Worm (Caenorhabditis elegans) whole organism, young adult: ENCODE results near the gene vms-1.

Experiments used
- F37B4.10 ChIP-seq: fragments of 200-800 bp; sonication (Bioruptor generic); IDR thresholded peaks from 2 replicates; pipeline ENCODE4 v1.3.6; 2022; ENCODE audit warnings: missing genetic modification characterization, missing compliant biosample characterization
- F57A8.1 ChIP-seq: fragments of 200-800 bp; sonication (Bioruptor generic); optimal IDR thresholded peaks from 2 replicates; lab custom pipeline; 2018; ENCODE audit warnings: mild to moderate bottlenecking, missing genetic modification characterization, moderate library complexity, missing compliant biosample characterization
- dpff-1 ChIP-seq: sonication (generic microtip); optimal IDR thresholded peaks from 2 replicates; lab custom pipeline; 2017; ENCODE audit warnings: mild to moderate bottlenecking, missing genetic modification characterization, missing compliant biosample characterization
- dpl-1 ChIP-seq: fragments of 150-350 bp; optimal IDR thresholded peaks from 2 replicates; lab custom pipeline; 2014; ENCODE audit warnings: missing biosample characterization, missing genetic modification reagents, missing genetic modification characterization
- hrde-1 ChIP-seq: sonication (generic microtip); optimal IDR thresholded peaks from 2 replicates; lab custom pipeline; 2016; ENCODE audit warnings: missing genetic modification characterization, mild to moderate bottlenecking, missing compliant biosample characterization, moderate library complexity, missing genotype, missing genetic modification reagents, borderline replicate concordance

- TF ChIP-seq hrde-1 (tag; lab: Kevin White, UChicago), result no peak
- peak; percentile 36 for TF ChIP-seq dpl-1 (GFP tag; lab: Kevin White, UChicago)
- no peak for TF ChIP-seq F57A8.1 (GFP tag; lab: Kevin White, UChicago)
- TF ChIP-seq dpff-1, result no peak
- TF ChIP-seq F37B4.10 (GFP tag; lab: Robert Waterston, UW), result no peak
Observed at ce11 chrIII:8080165-8080738, 8.1 kb upstream of the vms-1 start, which contains the start of the genes dcr-1 and apc-2.
